Fruit fly (Drosophila melanogaster): ENCODE results near the gene CG13894.

DNA sequence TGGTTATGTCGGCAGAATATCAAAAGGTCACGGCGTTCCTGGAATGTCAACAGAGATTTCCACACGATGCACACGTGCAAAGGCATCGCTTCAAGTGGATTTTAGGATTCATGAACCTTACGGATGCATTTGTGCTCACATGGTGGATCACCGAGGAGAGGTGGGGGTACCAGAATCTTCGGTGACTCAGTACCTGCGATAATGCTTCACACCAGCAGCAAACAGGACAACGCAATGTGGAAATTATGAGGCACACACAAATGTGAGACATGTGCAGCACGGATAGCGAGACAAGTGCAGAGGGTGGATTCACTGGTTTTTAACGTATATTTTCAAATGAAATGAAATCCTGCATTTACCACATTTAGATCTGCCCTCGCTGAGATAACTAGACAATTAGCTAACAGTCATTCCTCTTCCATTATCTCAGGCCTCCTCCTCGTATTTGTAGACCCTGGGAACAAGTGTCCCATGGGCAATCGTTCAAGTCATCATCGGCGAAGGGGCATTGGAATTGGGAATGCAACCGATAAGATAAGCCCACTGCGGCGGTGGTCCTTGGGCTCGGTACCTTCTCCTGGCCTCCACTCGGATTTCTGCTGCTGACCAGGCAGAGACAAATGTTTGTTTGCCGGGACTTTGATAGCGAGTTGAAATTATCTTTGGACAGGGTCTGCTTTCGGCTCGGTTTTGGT, 27.7 kb upstream of the CG13894 start:
- TF ChIP-seq CG8478 (optimal IDR thresholded peaks at IDR 0.05) (no peak), CTCF (optimal IDR thresholded peaks at IDR 0.05) (no peak)
